Worm (Caenorhabditis elegans) whole organism, mixed stage, embryonic: Measurements from ENCODE around the gene dct-11.

Experiments used
- elt-3 ChIP-seq: fragments of 150-350 bp; optimal IDR thresholded peaks from 2 replicates; lab custom pipeline; 2014; ENCODE audit warnings: missing biosample characterization, missing genetic modification characterization
- nhr-12 ChIP-seq: fragments of 150-350 bp; optimal IDR thresholded peaks from 2 replicates; lab custom pipeline; 2014; ENCODE audit warnings: missing biosample characterization, missing genetic modification characterization
- nhr-237 ChIP-seq: fragments of 150-350 bp; optimal IDR thresholded peaks from 2 replicates; lab custom pipeline; 2014; ENCODE audit warnings: missing biosample characterization, missing genetic modification characterization
- nhr-76 ChIP-seq: sonication (generic microtip); optimal IDR thresholded peaks from 2 replicates; lab custom pipeline; 2017; ENCODE audit warnings: missing biosample characterization, missing genetic modification characterization
- unc-39 ChIP-seq: fragments of 150-350 bp; optimal IDR thresholded peaks from 2 replicates; lab custom pipeline; 2014; ENCODE audit warnings: missing biosample characterization, missing genetic modification characterization
- ztf-11 ChIP-seq: fragments of 150-350 bp; optimal IDR thresholded peaks from 2 replicates; lab custom pipeline; 2014; ENCODE audit warnings: missing biosample characterization, missing genetic modification characterization

DNA sequence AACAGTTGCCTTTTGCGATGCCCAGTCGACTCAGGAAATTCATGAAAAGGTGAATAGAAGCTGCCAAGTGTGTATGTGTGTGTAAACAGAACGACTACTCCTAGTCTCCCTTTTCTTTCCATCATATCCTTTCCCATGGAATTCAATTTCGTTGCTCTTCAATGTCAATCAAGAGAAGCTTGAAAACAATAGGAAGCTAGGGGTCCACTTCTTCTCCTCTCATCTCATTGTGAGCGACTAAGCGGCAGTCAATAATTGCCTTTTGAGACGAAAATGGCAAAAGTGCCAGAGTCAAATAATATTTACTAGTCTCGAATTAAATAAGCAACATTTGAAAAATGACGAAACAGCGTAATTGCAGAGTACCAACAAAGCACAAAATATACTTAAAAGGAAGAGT, 30.0 kb upstream of the dct-11 start:
- TF ChIP-seq ztf-11 (no peak), unc-39 (tag; lab: Kevin White, UChicago) (no peak), nhr-12 (tag; lab: Kevin White, UChicago) (no peak), nhr-76 (tag; lab: Kevin White, UChicago) (no peak), nhr-237 (tag; lab: Kevin White, UChicago) (no peak), elt-3 (tag; lab: Kevin White, UChicago) (no peak)
